Fruit fly (Drosophila melanogaster): ENCODE data around the gene bif.

The bif gene

DNA sequence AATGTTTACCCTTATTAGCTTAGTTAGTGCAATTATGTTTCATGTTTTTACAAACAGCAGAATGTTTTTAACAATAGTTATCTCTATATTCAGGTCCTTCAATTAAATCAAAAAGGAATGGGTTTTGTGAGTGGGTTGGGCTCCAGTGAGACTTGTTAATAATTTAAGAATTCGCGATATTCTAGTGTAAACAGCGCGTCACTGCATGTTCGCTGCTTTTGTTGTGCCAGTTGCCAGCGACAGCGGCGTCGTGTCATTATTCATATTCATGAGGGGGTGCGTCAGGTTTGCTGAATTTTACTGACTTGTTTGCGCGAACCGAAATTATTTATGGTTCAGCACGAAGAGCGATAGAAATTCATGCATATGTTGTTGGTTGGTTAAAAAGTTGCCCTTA lies 36.5 kb downstream of the bif start, which contains the start of gene Amun (continued):
- TF ChIP-seq run (tag; optimal IDR thresholded peaks at IDR 0.05) (no peak), CG1602 (GFP tag; optimal IDR thresholded peaks at IDR 0.05) (no peak), sna (GFP tag; IDR thresholded peaks at IDR 0.05; ENCODE audit: partially characterized antibody) (no peak), CG14860 (GFP tag; IDR thresholded peaks at IDR 0.05; ENCODE audit: partially characterized antibody) (no peak), CG1233 (GFP tag; optimal IDR thresholded peaks at IDR 0.05) (no peak), Hey (tag; optimal IDR thresholded peaks at IDR 0.05) (no peak), ash1 (GFP tag; optimal IDR thresholded peaks at IDR 0.05) (peak; percentile 19), Max (GFP tag; optimal IDR thresholded peaks at IDR 0.05) (no peak), CrebB (tag; optimal IDR thresholded peaks at IDR 0.05) (no peak), emc (GFP tag; optimal IDR thresholded peaks at IDR 0.05) (no peak), abd-A (tag; optimal IDR thresholded peaks at IDR 0.05) (no peak), gt (GFP tag; IDR thresholded peaks at IDR 0.05) (no peak), eyg (GFP tag; optimal IDR thresholded peaks at IDR 0.05) (no peak), Sox100B (GFP tag; optimal IDR thresholded peaks at IDR 0.05) (no peak), CG4424 (GFP tag; optimal IDR thresholded peaks at IDR 0.05) (peak; percentile 25), CG18262 (tag; optimal IDR thresholded peaks at IDR 0.05) (no peak), CG12659 (GFP tag; optimal IDR thresholded peaks at IDR 0.05) (no peak), CG17568 (GFP tag; optimal IDR thresholded peaks at IDR 0.05) (no peak), mirr (GFP tag; optimal IDR thresholded peaks at IDR 0.05) (no peak), tx (GFP tag; optimal IDR thresholded peaks at IDR 0.05) (no peak), CG15601 (tag; optimal IDR thresholded peaks at IDR 0.05) (no peak), CG4617 (GFP tag; optimal IDR thresholded peaks at IDR 0.05; ENCODE audit: borderline replicate concordance) (no peak), zfh1 (GFP tag; IDR thresholded peaks at IDR 0.05) (peak; percentile 27; the same call in 2 of the 3 replicates), HHEX (GFP tag; optimal IDR thresholded peaks at IDR 0.05) (peak; percentile 13), Bdp1 (GFP tag; optimal IDR thresholded peaks at IDR 0.05) (no peak), h (optimal IDR thresholded peaks at IDR 0.05) (no peak), repo (GFP tag; optimal IDR thresholded peaks at IDR 0.05) (no peak), nerfin-2 (GFP tag; IDR thresholded peaks at IDR 0.05; ENCODE audit: partially characterized antibody) (no peak), bab2 (GFP tag; optimal IDR thresholded peaks at IDR 0.05) (no peak), hth (optimal IDR thresholded peaks at IDR 0.05) (no peak), CG10147 (GFP tag; optimal IDR thresholded peaks at IDR 0.05) (no peak), sima (GFP tag; optimal IDR thresholded peaks at IDR 0.05) (no peak), trem (tag; optimal IDR thresholded peaks at IDR 0.05) (no peak), CG14050 (GFP tag; IDR thresholded peaks at IDR 0.05) (no peak; the same call in 2 of the 3 replicates), ac (GFP tag; optimal IDR thresholded peaks at IDR 0.05) (no peak), dysf (GFP tag; IDR thresholded peaks at IDR 0.05) (peak; percentile 41; the same call in 2 of the 3 replicates), Mrtf (GFP tag; IDR thresholded peaks at IDR 0.05) (peak; percentile 58; the same call in 2 of the 3 replicates), Jarid2 (GFP tag; optimal IDR thresholded peaks at IDR 0.05) (no peak), NC2α (GFP tag; optimal IDR thresholded peaks at IDR 0.05) (no peak), al (GFP tag; IDR thresholded peaks at IDR 0.05) (peak; percentile 54), CG8359 (GFP tag; optimal IDR thresholded peaks at IDR 0.05; ENCODE audit: borderline replicate concordance) (no peak), Trl (optimal IDR thresholded peaks at IDR 0.05) (no peak), Trl (GFP tag; optimal IDR thresholded peaks at IDR 0.05) (no peak), maf-S (GFP tag; optimal IDR thresholded peaks at IDR 0.05) (no peak), CG15514 (GFP tag; optimal IDR thresholded peaks at IDR 0.05) (peak; percentile 39), CG8290 (GFP tag; optimal IDR thresholded peaks at IDR 0.05) (no peak), CG8290 (tag; optimal IDR thresholded peaks at IDR 0.05) (peak in 1 of 2 experiments; percentile 56), CG3726 (GFP tag; IDR thresholded peaks at IDR 0.05) (no peak), Bgb (GFP tag; IDR thresholded peaks at IDR 0.05; ENCODE audit: partially characterized antibody) (no peak), Xbp1 (GFP tag; optimal IDR thresholded peaks at IDR 0.05) (peak; percentile 6), CG3163 (GFP tag; optimal IDR thresholded peaks at IDR 0.05) (no peak), vnd (GFP tag; IDR thresholded peaks at IDR 0.05; ENCODE audit: partially characterized antibody) (no peak)

Data from whole organism, embryonic.